Worm (Caenorhabditis elegans) whole organism, mixed stage, embryonic: ENCODE results near the gene arx-6.

ENCODE experiments used
- M03D4.4 ChIP-seq: sonication (generic microtip); optimal IDR thresholded peaks from 2 replicates; lab custom pipeline; 2017; ENCODE audit warnings: mild to moderate bottlenecking, missing genetic modification characterization, missing compliant biosample characterization
- bed-3 ChIP-seq: fragments of 200-800 bp; sonication (Bioruptor generic); optimal IDR thresholded peaks from 3 replicates; lab custom pipeline; 2018; ENCODE audit warnings: mild to moderate bottlenecking, missing genetic modification characterization, moderate library complexity, missing compliant biosample characterization
- ceh-39 ChIP-seq: fragments of 150-350 bp; optimal IDR thresholded peaks from 2 replicates; lab custom pipeline; 2014; ENCODE audit warnings: missing biosample characterization, missing genetic modification characterization
- ceh-43 ChIP-seq: fragments of 200-800 bp; sonication (Bioruptor generic); optimal IDR thresholded peaks from 2 replicates; lab custom pipeline; 2018; ENCODE audit warnings: mild to moderate bottlenecking, missing genetic modification characterization, moderate library complexity, missing compliant biosample characterization
- ces-1 ChIP-seq: fragments of 150-350 bp; optimal IDR thresholded peaks from 2 replicates; lab custom pipeline; 2014; ENCODE audit warnings: missing biosample characterization, missing genetic modification reagents, missing genetic modification characterization
- cnd-1 ChIP-seq: fragments of 200-800 bp; sonication (Bioruptor generic); optimal IDR thresholded peaks from 2 replicates; lab custom pipeline; 2018; ENCODE audit warnings: mild to moderate bottlenecking, missing genetic modification characterization, missing compliant biosample characterization
- drap-1 ChIP-seq: fragments of 200-800 bp; sonication (Bioruptor generic); optimal IDR thresholded peaks from 3 replicates; lab custom pipeline; 2018; ENCODE audit warnings: mild to moderate bottlenecking, missing genetic modification characterization, missing compliant biosample characterization
- elt-3 ChIP-seq: fragments of 150-350 bp; optimal IDR thresholded peaks from 2 replicates; lab custom pipeline; 2014; ENCODE audit warnings: missing biosample characterization, missing genetic modification characterization
- flh-1 ChIP-seq: fragments of 200-800 bp; sonication (Bioruptor generic); optimal IDR thresholded peaks from 2 replicates; lab custom pipeline; 2018; ENCODE audit warnings: mild to moderate bottlenecking, missing genetic modification characterization, moderate library complexity, missing compliant biosample characterization
- ham-2 ChIP-seq: fragments of 200-800 bp; sonication (Bioruptor generic); optimal IDR thresholded peaks from 2 replicates; lab custom pipeline; 2018; ENCODE audit warnings: mild to moderate bottlenecking, missing genetic modification characterization, missing compliant biosample characterization
- hlh-1 ChIP-seq: fragments of 150-350 bp; optimal IDR thresholded peaks from 2 replicates; lab custom pipeline; 2014; ENCODE audit warnings: missing biosample characterization, missing genetic modification reagents, missing genetic modification characterization
- lin-32 ChIP-seq: fragments of 200-800 bp; sonication (Bioruptor generic); optimal IDR thresholded peaks from 2 replicates; lab custom pipeline; 2018; ENCODE audit warnings: mild to moderate bottlenecking, missing genetic modification characterization, missing compliant biosample characterization
- lsy-2 ChIP-seq: fragments of 150-350 bp; optimal IDR thresholded peaks from 2 replicates; lab custom pipeline; 2014; ENCODE audit warnings: missing biosample characterization, missing genetic modification characterization
- mab-5 ChIP-seq: fragments of 150-350 bp; optimal IDR thresholded peaks from 2 replicates; lab custom pipeline; 2014; ENCODE audit warnings: missing biosample characterization, missing genetic modification characterization
- mep-1 ChIP-seq: fragments of 150-350 bp; optimal IDR thresholded peaks from 2 replicates; lab custom pipeline; 2017; ENCODE audit warnings: missing biosample characterization, missing genetic modification reagents, missing genetic modification characterization, inconsistent platforms
- mls-2 ChIP-seq: sonication (generic microtip); optimal IDR thresholded peaks from 2 replicates; lab custom pipeline; 2016; ENCODE audit warnings: mild to moderate bottlenecking, missing genetic modification characterization, moderate library complexity, missing compliant biosample characterization
- nhr-2 ChIP-seq: fragments of 150-350 bp; optimal IDR thresholded peaks from 2 replicates; lab custom pipeline; 2014; ENCODE audit warnings: missing biosample characterization, missing genetic modification characterization
- nhr-237 ChIP-seq: fragments of 150-350 bp; optimal IDR thresholded peaks from 2 replicates; lab custom pipeline; 2014; ENCODE audit warnings: missing biosample characterization, missing genetic modification characterization
- nhr-28 ChIP-seq: fragments of 150-350 bp; optimal IDR thresholded peaks from 2 replicates; lab custom pipeline; 2014; ENCODE audit warnings: missing biosample characterization, missing genetic modification characterization
- nhr-76 ChIP-seq: sonication (generic microtip); optimal IDR thresholded peaks from 2 replicates; lab custom pipeline; 2017; ENCODE audit warnings: missing biosample characterization, missing genetic modification characterization
- pha-4 ChIP-seq: fragments of 150-350 bp; optimal IDR thresholded peaks from 2 replicates; lab custom pipeline; 2018; ENCODE audit warnings: missing biosample characterization, missing genetic modification reagents, missing genetic modification characterization
- sem-2 ChIP-seq: fragments of 200-800 bp; sonication (Bioruptor generic); optimal IDR thresholded peaks from 2 replicates; lab custom pipeline; 2018; ENCODE audit warnings: mild to moderate bottlenecking, missing genetic modification characterization, missing compliant biosample characterization
- snpc-4 ChIP-seq: fragments of 150-350 bp; optimal IDR thresholded peaks from 2 replicates; lab custom pipeline; 2014; ENCODE audit warnings: missing biosample characterization, missing genetic modification characterization
- sptf-1 ChIP-seq: sonication (generic microtip); optimal IDR thresholded peaks from 2 replicates; lab custom pipeline; 2017; ENCODE audit warnings: mild to moderate bottlenecking, missing genetic modification characterization, moderate library complexity, missing compliant biosample characterization
- tbx-8 ChIP-seq: fragments of 200-800 bp; sonication (Bioruptor generic); optimal IDR thresholded peaks from 2 replicates; lab custom pipeline; 2018; ENCODE audit warnings: mild to moderate bottlenecking, missing genetic modification characterization, moderate library complexity, missing compliant biosample characterization
- unc-39 ChIP-seq: fragments of 150-350 bp; optimal IDR thresholded peaks from 2 replicates; lab custom pipeline; 2014; ENCODE audit warnings: missing biosample characterization, missing genetic modification characterization
- unc-62 ChIP-seq: fragments of 150-350 bp; optimal IDR thresholded peaks from 2 replicates; lab custom pipeline; 2014; ENCODE audit warnings: missing biosample characterization, missing genetic modification reagents, missing genetic modification characterization
- zip-8 ChIP-seq: fragments of 150-350 bp; optimal IDR thresholded peaks from 2 replicates; lab custom pipeline; 2014; ENCODE audit warnings: missing biosample characterization, missing genetic modification characterization
- ztf-11 ChIP-seq: fragments of 150-350 bp; optimal IDR thresholded peaks from 2 replicates; lab custom pipeline; 2014; ENCODE audit warnings: missing biosample characterization, missing genetic modification characterization

Gene arx-6

DNA sequence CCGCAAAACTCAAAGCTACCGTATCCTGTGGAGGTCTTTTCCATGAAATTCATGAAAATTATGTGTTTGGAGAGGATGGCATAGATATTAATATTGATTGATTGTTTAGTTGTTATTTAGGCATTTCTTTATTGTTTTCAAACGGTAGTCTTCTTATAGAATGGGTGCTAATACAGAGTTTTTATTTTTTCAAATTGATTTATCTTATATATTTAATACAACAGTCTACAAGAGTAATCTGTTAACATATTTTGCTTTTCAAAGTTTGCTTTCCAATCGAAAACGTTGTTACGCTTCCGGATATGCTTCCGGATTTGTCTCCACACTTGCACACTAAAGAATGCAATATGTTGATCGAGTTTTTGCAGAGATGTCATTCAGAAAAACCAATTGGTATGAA is 11.7 kb upstream of the arx-6 start, which contains the start of gene C35D10.17:
Gene C35D10.17, plus strand, starts transcription at position 301 of the 400 bp plus-strand sequence.
- TF ChIP-seq pha-4 (tag; lab: Kevin White, UChicago) (no peak), elt-3 (tag; lab: Kevin White, UChicago) (no peak), M03D4.4 (tag; lab: Kevin White, UChicago) (no peak), unc-39 (tag; lab: Kevin White, UChicago) (no peak), mab-5 (tag; lab: Kevin White, UChicago) (no peak), bed-3 (GFP tag; lab: Kevin White, UChicago) (no peak), ces-1 (GFP tag; lab: Kevin White, UChicago) (no peak), drap-1 (no peak), ham-2 (GFP tag; lab: Kevin White, UChicago) (no peak), mls-2 (tag; lab: Kevin White, UChicago) (no peak), unc-62 (GFP tag; lab: Kevin White, UChicago) (no peak), hlh-1 (tag; lab: Kevin White, UChicago) (no peak), zip-8 (tag; lab: Kevin White, UChicago) (no peak), nhr-28 (no peak), ceh-39 (tag; lab: Kevin White, UChicago) (no peak), nhr-76 (no peak), lsy-2 (tag; lab: Kevin White, UChicago) (no peak)

DNA sequence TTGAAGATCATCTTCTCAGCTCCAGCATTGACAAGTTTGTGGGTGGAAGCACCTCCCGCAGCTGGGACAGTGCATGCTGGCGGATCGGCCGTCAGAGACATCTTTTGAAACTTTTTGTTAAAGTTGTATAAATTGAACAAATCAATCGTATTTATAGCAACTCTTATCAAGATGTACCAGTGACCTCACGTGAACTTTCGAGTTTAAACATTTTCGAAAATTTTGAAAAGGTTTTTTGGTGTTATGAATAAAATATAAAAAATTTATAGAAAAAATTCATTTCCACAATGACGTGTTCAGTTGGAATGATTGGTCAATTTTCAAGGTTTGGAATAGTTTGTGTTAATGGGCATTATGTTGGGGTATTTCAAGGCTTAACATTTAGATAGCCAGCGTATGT is 9.8 kb upstream of the arx-6 start, which contains the start of the genes msd-4 and C35D10.3:
Gene msd-4, minus strand, starts transcription at position 101 of the 400 bp plus-strand sequence.
Gene C35D10.3, plus strand, starts transcription at position 279 of the 400 bp plus-strand sequence.
- TF ChIP-seq ham-2 (GFP tag; lab: Kevin White, UChicago): no peak
- TF ChIP-seq sem-2 (GFP tag; lab: Kevin White, UChicago): no peak
- TF ChIP-seq mls-2 (tag; lab: Kevin White, UChicago): no peak
- no peak for TF ChIP-seq cnd-1 (tag; lab: Kevin White, UChicago)
- TF ChIP-seq snpc-4 (tag; lab: Kevin White, UChicago): no peak
- TF ChIP-seq elt-3 (tag; lab: Kevin White, UChicago): no peak

DNA sequence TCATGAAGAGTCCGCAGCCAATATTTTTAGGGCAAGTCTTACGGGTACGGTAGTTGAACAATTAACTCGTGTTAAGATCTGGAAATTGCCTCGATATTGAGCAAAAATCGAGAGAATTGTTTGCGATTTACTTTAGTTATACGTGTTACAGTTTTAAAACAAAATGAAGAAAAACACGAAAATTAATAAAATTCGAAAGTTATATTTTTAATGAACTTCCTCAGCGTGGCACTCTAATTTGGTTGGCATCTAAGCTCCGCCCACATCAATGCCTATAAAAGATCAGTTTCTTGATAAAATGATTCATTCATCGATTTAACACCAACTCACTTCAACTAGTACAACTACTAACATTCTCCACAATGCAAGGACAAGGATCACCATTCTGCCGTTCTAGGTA is 8.0 kb upstream of the arx-6 start, which contains the start of gene gipc-1:
Gene gipc-1, plus strand, starts transcription at position 301 of the 400 bp plus-strand sequence.
- TF ChIP-seq nhr-237 (tag; lab: Kevin White, UChicago): no peak
- TF ChIP-seq mls-2 (tag; lab: Kevin White, UChicago): no peak
- no peak for TF ChIP-seq bed-3 (GFP tag; lab: Kevin White, UChicago)
- TF ChIP-seq sem-2 (GFP tag; lab: Kevin White, UChicago): no peak
- TF ChIP-seq mep-1 (tag; lab: Kevin White, UChicago): no peak
- no peak for TF ChIP-seq flh-1 (GFP tag; lab: Kevin White, UChicago)
- no peak for TF ChIP-seq nhr-76
- no peak for TF ChIP-seq nhr-28
- TF ChIP-seq snpc-4 (tag; lab: Kevin White, UChicago): no peak

ce11 chrIII:4873395-4873794 is 5.1 kb upstream of the arx-6 start:
- TF ChIP-seq sptf-1 (tag; lab: Kevin White, UChicago): no peak
- no peak for TF ChIP-seq nhr-2 (tag; lab: Kevin White, UChicago)
- no peak for TF ChIP-seq drap-1
- TF ChIP-seq ztf-11: no peak
- no peak for TF ChIP-seq sem-2 (GFP tag; lab: Kevin White, UChicago)
- TF ChIP-seq flh-1 (GFP tag; lab: Kevin White, UChicago): no peak
- TF ChIP-seq pha-4 (tag; lab: Kevin White, UChicago): no peak
- TF ChIP-seq nhr-28: no peak
- TF ChIP-seq nhr-76: no peak
- no peak for TF ChIP-seq lin-32 (GFP tag; lab: Kevin White, UChicago)

ce11 chrIII:4874671-4875070 is 3.8 kb upstream of the arx-6 start, which contains the start of gene C35D10.12:
Gene C35D10.12, minus strand, starts transcription at chrIII:4874771.
- no peak for TF ChIP-seq M03D4.4 (tag; lab: Kevin White, UChicago)
- TF ChIP-seq sptf-1 (tag; lab: Kevin White, UChicago): no peak
- TF ChIP-seq tbx-8 (GFP tag; lab: Kevin White, UChicago): no peak
- no peak for TF ChIP-seq hlh-1 (tag; lab: Kevin White, UChicago)
- no peak for TF ChIP-seq ceh-43 (GFP tag; lab: Kevin White, UChicago)
- TF ChIP-seq mls-2 (tag; lab: Kevin White, UChicago): no peak
- no peak for TF ChIP-seq zip-8 (tag; lab: Kevin White, UChicago)
- TF ChIP-seq nhr-28: no peak
- no peak for TF ChIP-seq ces-1 (GFP tag; lab: Kevin White, UChicago)
- TF ChIP-seq, all 35 proteins: peak for 0
